Worm (Caenorhabditis elegans) whole organism, L2 larva: Measurements from ENCODE around the gene AH6.3.

Experiments used
- C34F6.9 ChIP-seq: fragments of 150-350 bp; optimal IDR thresholded peaks from 2 replicates; lab custom pipeline; 2014; ENCODE audit warnings: missing biosample characterization, missing genetic modification characterization
- F13H6.1 ChIP-seq: sonication (generic microtip); optimal IDR thresholded peaks from 2 replicates; lab custom pipeline; 2016; ENCODE audit warnings: missing genetic modification characterization, missing compliant biosample characterization
- R02D3.7 ChIP-seq: fragments of 150-350 bp; optimal IDR thresholded peaks from 2 replicates; lab custom pipeline; 2014; ENCODE audit warnings: missing biosample characterization, missing genetic modification characterization
- ZK546.5 ChIP-seq: sonication (generic microtip); optimal IDR thresholded peaks from 2 replicates; lab custom pipeline; 2017; ENCODE audit warnings: missing biosample characterization, missing genetic modification characterization
- alr-1 ChIP-seq: fragments of 150-350 bp; optimal IDR thresholded peaks from 2 replicates; lab custom pipeline; 2014; ENCODE audit warnings: missing biosample characterization, missing genetic modification characterization
- aly-2 ChIP-seq: fragments of 150-350 bp; optimal IDR thresholded peaks from 2 replicates; lab custom pipeline; 2014; ENCODE audit warnings: missing biosample characterization, missing genetic modification characterization
- ama-1 ChIP-seq: fragments of 150-350 bp; optimal IDR thresholded peaks from 2 replicates; lab custom pipeline; 2018; ENCODE audit warnings: inconsistent platforms
- blmp-1 ChIP-seq: sonication (generic microtip); optimal IDR thresholded peaks from 2 replicates; lab custom pipeline; 2017; ENCODE audit warnings: missing genetic modification characterization, mild to moderate bottlenecking, missing compliant biosample characterization, antibody characterized with exemption, moderate library complexity; ENCODE audit not compliant: insufficient read depth
- ceh-16 ChIP-seq: fragments of 150-350 bp; optimal IDR thresholded peaks from 2 replicates; lab custom pipeline; 2014; ENCODE audit warnings: missing biosample characterization, missing genetic modification characterization
- crh-2 ChIP-seq: sonication (generic microtip); optimal IDR thresholded peaks from 2 replicates; lab custom pipeline; 2017; ENCODE audit warnings: missing biosample characterization, missing genetic modification characterization
- dmd-4 ChIP-seq: sonication (generic microtip); optimal IDR thresholded peaks from 2 replicates; lab custom pipeline; 2017; ENCODE audit warnings: missing biosample characterization, missing genetic modification characterization
- egl-27 ChIP-seq: sonication (generic microtip); optimal IDR thresholded peaks from 3 replicates; lab custom pipeline; 2017; ENCODE audit warnings: missing biosample characterization, missing genetic modification reagents, missing genetic modification characterization
- elt-1 ChIP-seq: fragments of 150-350 bp; optimal IDR thresholded peaks from 2 replicates; lab custom pipeline; 2014; ENCODE audit warnings: missing biosample characterization, missing genetic modification characterization
- elt-3 ChIP-seq: sonication (generic microtip); optimal IDR thresholded peaks from 2 replicates; lab custom pipeline; 2017; ENCODE audit warnings: missing biosample characterization, missing genetic modification characterization
- fos-1 ChIP-seq: fragments of 150-350 bp; optimal IDR thresholded peaks from 2 replicates; lab custom pipeline; 2014; ENCODE audit warnings: missing biosample characterization, missing genetic modification characterization
- gmeb-1 ChIP-seq: fragments of 150-350 bp; optimal IDR thresholded peaks from 2 replicates; lab custom pipeline; 2014; ENCODE audit warnings: missing biosample characterization, missing genetic modification characterization
- lin-11 ChIP-seq: fragments of 150-350 bp; sonication (generic microtip); optimal IDR thresholded peaks from 2 replicates; lab custom pipeline; 2014; ENCODE audit warnings: missing biosample characterization, missing genetic modification characterization, inconsistent platforms, mixed read lengths
- lin-39 ChIP-seq: fragments of 150-350 bp; optimal IDR thresholded peaks from 2 replicates; lab custom pipeline; 2014; ENCODE audit warnings: missing biosample characterization, missing genetic modification reagents, missing genetic modification characterization
- lsy-2 ChIP-seq, 2 experiments: fragments of 150-350 bp in 1 of 2; sonication (generic microtip) in 1 of 2; optimal IDR thresholded peaks; 2 replicates each; lab custom pipeline; 2014 to 2017; ENCODE audit warnings: missing biosample characterization in 2 of 2, missing genetic modification characterization in 2 of 2
- mab-5 ChIP-seq: fragments of 150-350 bp; optimal IDR thresholded peaks from 2 replicates; lab custom pipeline; 2014; ENCODE audit warnings: missing biosample characterization, missing genetic modification characterization
- mbf-1 ChIP-seq: sonication (generic microtip); optimal IDR thresholded peaks from 2 replicates; lab custom pipeline; 2017; ENCODE audit warnings: missing biosample characterization, missing genetic modification characterization
- mdl-1 ChIP-seq, 2 experiments: fragments of 150-350 bp in 1 of 2; sonication (generic microtip) in 1 of 2; optimal IDR thresholded peaks; 2 replicates each; lab custom pipeline; 2017; ENCODE audit warnings: missing biosample characterization in 2 of 2, missing genetic modification characterization in 2 of 2
- nhr-10 ChIP-seq: sonication (generic microtip); optimal IDR thresholded peaks from 2 replicates; lab custom pipeline; 2017; ENCODE audit warnings: missing biosample characterization, missing genetic modification characterization
- nhr-11 ChIP-seq: fragments of 150-350 bp; optimal IDR thresholded peaks from 2 replicates; lab custom pipeline; 2014; ENCODE audit warnings: missing biosample characterization, missing genetic modification characterization
- nhr-12 ChIP-seq: fragments of 150-350 bp; optimal IDR thresholded peaks from 2 replicates; lab custom pipeline; 2014; ENCODE audit warnings: missing biosample characterization, missing genetic modification characterization
- nhr-129 ChIP-seq: fragments of 150-350 bp; optimal IDR thresholded peaks from 2 replicates; lab custom pipeline; 2014; ENCODE audit warnings: missing biosample characterization, missing genetic modification characterization
- nhr-21 ChIP-seq: fragments of 150-350 bp; optimal IDR thresholded peaks from 2 replicates; lab custom pipeline; 2014; ENCODE audit warnings: missing biosample characterization, missing genetic modification characterization
- nhr-25 ChIP-seq: fragments of 150-350 bp; sonication (generic microtip); optimal IDR thresholded peaks from 3 replicates; lab custom pipeline; 2014; ENCODE audit warnings: missing biosample characterization, missing genetic modification characterization
- nhr-6 ChIP-seq: fragments of 150-350 bp; optimal IDR thresholded peaks from 2 replicates; lab custom pipeline; 2014; ENCODE audit warnings: missing biosample characterization, missing genetic modification characterization
- nhr-77 ChIP-seq: fragments of 150-350 bp; optimal IDR thresholded peaks from 2 replicates; lab custom pipeline; 2014; ENCODE audit warnings: missing biosample characterization, missing genetic modification characterization
- peb-1 ChIP-seq: fragments of 150-350 bp; optimal IDR thresholded peaks from 2 replicates; lab custom pipeline; 2014; ENCODE audit warnings: missing biosample characterization, missing genetic modification characterization
- sem-4 ChIP-seq: fragments of 150-350 bp; optimal IDR thresholded peaks from 2 replicates; lab custom pipeline; 2014; ENCODE audit warnings: missing biosample characterization, missing genetic modification reagents, missing genetic modification characterization
- sma-3 ChIP-seq: sonication (generic microtip); optimal IDR thresholded peaks from 2 replicates; lab custom pipeline; 2016; ENCODE audit warnings: missing genetic modification reagents, missing genetic modification characterization, missing compliant biosample characterization
- sma-9 ChIP-seq, 2 experiments: fragments of 150-350 bp in 1 of 2; sonication (generic microtip) in 1 of 2; optimal IDR thresholded peaks; 2 replicates each; lab custom pipeline; 2014 to 2016; ENCODE audit warnings: missing genetic modification characterization in 2 of 2, mild to moderate bottlenecking in 1 of 2, missing biosample characterization in 1 of 2, missing compliant biosample characterization in 1 of 2, missing genetic modification reagents in 1 of 2, moderate library complexity in 1 of 2
- snpc-4 ChIP-seq: fragments of 150-350 bp; optimal IDR thresholded peaks from 2 replicates; lab custom pipeline; 2014; ENCODE audit warnings: missing biosample characterization, missing genetic modification characterization
- unc-39 ChIP-seq: fragments of 150-350 bp; optimal IDR thresholded peaks from 2 replicates; lab custom pipeline; 2014; ENCODE audit warnings: missing biosample characterization, missing genetic modification characterization
- unc-55 ChIP-seq: fragments of 150-350 bp; sonication (generic microtip); optimal IDR thresholded peaks from 3 replicates; lab custom pipeline; 2014; ENCODE audit warnings: missing biosample characterization, missing genetic modification reagents, missing genetic modification characterization
- unc-62 ChIP-seq: fragments of 150-350 bp; optimal IDR thresholded peaks from 2 replicates; lab custom pipeline; 2014; ENCODE audit warnings: missing biosample characterization, missing genetic modification reagents, missing genetic modification characterization
- zag-1 ChIP-seq: fragments of 150-350 bp; optimal IDR thresholded peaks from 2 replicates; lab custom pipeline; 2014; ENCODE audit warnings: missing biosample characterization, missing genetic modification characterization
- ztf-1 ChIP-seq: fragments of 200-800 bp; sonication (Bioruptor generic); conservative IDR thresholded peaks from 2 replicates; pipeline ENCODE4 v1.3.6; 2022; ENCODE audit warnings: missing genetic modification characterization, missing compliant biosample characterization
- ztf-11 ChIP-seq: sonication (generic microtip); optimal IDR thresholded peaks from 2 replicates; lab custom pipeline; 2017; ENCODE audit warnings: missing biosample characterization, missing genetic modification characterization
- ztf-4 ChIP-seq: fragments of 150-350 bp; optimal IDR thresholded peaks from 2 replicates; lab custom pipeline; 2014; ENCODE audit warnings: missing biosample characterization, missing genetic modification characterization

Gene AH6.3

DNA sequence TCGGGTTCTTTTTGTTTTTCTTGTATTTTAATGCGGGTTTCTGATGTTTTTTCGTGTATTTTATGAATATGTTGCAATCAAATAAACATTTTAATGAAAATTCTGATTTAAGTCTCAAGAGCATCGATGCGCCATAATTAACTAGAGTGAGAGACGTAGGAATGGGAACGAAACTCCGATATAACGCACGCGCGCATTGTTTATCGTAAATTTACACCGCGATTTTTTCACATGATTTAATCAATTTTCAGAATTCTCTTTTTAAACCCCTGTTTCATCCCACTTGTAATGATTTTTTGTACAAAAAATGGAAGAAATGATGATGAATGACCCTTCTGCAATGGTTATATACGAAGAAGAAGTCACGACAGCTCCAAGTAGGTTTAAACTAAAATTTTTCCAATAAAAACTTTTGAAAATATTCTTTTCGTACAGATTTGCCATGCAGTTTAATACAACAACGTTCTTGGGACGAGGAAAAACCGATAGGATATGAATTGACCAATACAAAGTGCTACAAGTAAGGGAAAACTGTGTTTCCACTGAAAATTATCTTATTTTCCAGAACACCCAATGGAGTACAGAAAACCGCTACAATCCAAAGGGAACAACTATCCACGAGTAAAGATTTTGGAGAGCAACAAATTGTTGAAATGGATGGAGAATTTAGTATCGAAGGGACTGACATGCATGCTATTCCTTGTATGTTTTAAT, 38.7 kb downstream of the AH6.3 start, which contains the start of gene zfp-2:
TSS of gene zfp-2 (plus strand) at position 214 of the 714 bp plus-strand sequence.
- TF ChIP-seq ztf-4 (no peak), nhr-21 (tag; lab: Kevin White, UChicago) (no peak), R02D3.7 (tag; lab: Kevin White, UChicago) (peak; percentile 28), C34F6.9 (tag; lab: Kevin White, UChicago) (peak; percentile 40), unc-62 (no peak), nhr-129 (tag; lab: Kevin White, UChicago) (peak; percentile 13), ZK546.5 (no peak), nhr-25 (peak; percentile 16)
- TF ChIP-seq, all 48 proteins: peak for 4

DNA sequence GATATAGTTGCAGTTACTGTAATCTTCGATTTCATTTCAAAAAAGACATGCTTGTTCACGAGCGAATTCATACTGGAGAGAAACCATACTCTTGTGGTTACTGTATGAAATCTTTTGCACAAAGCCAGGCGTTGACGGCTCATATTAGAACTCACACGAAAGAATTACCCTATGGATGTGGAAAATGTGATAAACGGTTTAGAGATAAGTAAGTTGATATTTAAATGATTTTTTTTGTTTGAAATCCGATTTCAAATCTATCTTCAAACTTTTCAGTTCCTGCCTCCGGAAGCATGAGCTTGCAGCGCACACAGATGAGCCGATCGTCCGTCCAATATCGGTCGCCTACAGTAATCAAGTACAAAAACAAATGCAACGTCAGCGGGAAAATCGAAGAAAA, 40.1 kb downstream of the AH6.3 start:
- TF ChIP-seq ztf-1 (GFP tag; lab: Robert Waterston, UW) (no peak), alr-1 (tag; lab: Kevin White, UChicago) (no peak), zag-1 (tag; lab: Kevin White, UChicago) (no peak), ama-1 (no peak), unc-39 (tag; lab: Kevin White, UChicago) (no peak), unc-62 (no peak)

DNA sequence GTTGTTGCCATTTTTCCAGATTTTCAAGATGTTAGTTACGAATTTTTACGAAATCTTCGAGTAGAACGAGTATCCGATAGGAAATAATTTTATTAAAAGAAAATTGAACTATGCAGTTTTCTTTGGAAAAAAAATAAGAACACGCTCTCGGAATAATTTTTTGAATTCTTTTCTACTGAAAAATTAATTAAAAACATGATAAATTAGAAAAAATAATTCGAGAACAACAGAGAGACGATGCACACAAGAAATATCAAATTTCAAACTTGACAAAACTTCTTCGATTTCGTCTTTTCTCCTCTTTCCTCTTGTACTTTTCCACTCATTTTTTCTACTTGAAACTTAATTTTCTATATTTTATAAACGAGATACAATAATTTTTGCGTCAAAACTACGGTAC, 41.1 kb downstream of the AH6.3 start, which contains the start of gene F35H8.4:
TSS of gene F35H8.4 (minus strand) at position 101 of the 400 bp plus-strand sequence.
- TF ChIP-seq ZK546.5 (no peak), gmeb-1 (tag; lab: Kevin White, UChicago) (no peak), fos-1 (tag; lab: Kevin White, UChicago) (no peak)

DNA sequence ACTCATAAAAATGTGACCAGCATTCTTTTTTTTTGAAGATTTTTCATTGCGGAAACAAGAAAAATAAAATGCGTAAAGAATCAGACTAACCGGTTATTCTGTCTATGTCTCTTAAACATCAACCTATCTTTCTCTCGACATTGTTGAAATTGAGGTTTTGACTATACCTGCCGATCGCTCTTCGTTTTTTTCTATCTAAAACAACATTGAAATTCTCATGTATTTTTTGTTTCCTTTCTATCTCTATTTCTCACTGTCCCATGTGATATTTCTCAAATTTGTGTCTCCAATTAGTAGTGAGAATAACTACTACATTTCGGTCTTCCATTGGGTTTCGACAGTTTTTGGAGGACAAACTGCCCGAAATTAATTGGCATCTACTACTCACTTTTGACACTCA, 42.0 kb downstream of the AH6.3 start:
- TF ChIP-seq sma-3 (GFP tag; lab: Kevin White, UChicago) (no peak), snpc-4 (tag; lab: Kevin White, UChicago) (no peak), ceh-16 (tag; lab: Kevin White, UChicago) (peak; percentile 18), nhr-11 (tag; lab: Kevin White, UChicago) (no peak), nhr-10 (tag; lab: Kevin White, UChicago) (no peak), unc-39 (tag; lab: Kevin White, UChicago) (no peak), elt-1 (tag; lab: Kevin White, UChicago) (no peak), sma-9 (GFP tag; optimal IDR thresholded peaks at IDR 0.05; lab: Kevin White, UChicago) (peak; percentile 43), sma-9 (tag; optimal IDR thresholded peaks at IDR 0.05; lab: Kevin White, UChicago) (no peak), F13H6.1 (no peak), mab-5 (tag; lab: Kevin White, UChicago) (no peak), nhr-6 (peak; percentile 44), lin-11 (tag; lab: Kevin White, UChicago) (no peak), alr-1 (tag; lab: Kevin White, UChicago) (no peak), nhr-129 (tag; lab: Kevin White, UChicago) (peak; percentile 9), nhr-12 (tag; lab: Kevin White, UChicago) (no peak), mdl-1 (tag; optimal IDR thresholded peaks at IDR 0.05; lab: Kevin White, UChicago) (no peak), nhr-25 (peak; percentile 76), sem-4 (tag; lab: Kevin White, UChicago) (no peak), lin-39 (tag; lab: Kevin White, UChicago) (no peak), peb-1 (no peak), blmp-1 (tag; lab: Kevin White, UChicago) (peak; percentile 55), R02D3.7 (tag; lab: Kevin White, UChicago) (no peak), gmeb-1 (tag; lab: Kevin White, UChicago) (no peak), nhr-77 (tag; lab: Kevin White, UChicago) (no peak)

DNA sequence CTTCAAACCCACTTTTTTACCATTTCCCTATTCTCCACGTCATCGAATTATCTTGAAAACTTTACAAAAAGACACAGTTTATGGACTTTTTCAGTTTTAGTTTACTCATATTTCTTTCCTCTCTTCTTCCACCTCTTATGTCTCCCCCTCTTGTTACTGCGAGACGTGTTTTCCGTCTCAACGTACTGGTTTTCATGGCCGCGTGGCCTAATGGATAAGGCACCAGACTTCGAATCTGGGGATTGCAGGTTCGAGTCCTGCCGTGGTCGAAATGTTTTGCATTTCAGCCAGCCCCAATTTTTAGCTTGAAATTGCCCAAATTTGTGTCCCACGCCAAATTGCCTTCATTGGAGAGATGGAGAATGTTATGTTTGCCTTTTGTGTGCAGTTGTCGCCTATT, 47.2 kb downstream of the AH6.3 start:
- TF ChIP-seq mbf-1 (no peak), elt-3 (tag; lab: Kevin White, UChicago) (no peak), unc-39 (tag; lab: Kevin White, UChicago) (no peak), crh-2 (tag; lab: Kevin White, UChicago) (peak; percentile 40), nhr-12 (tag; lab: Kevin White, UChicago) (no peak), unc-55 (GFP tag; lab: Kevin White, UChicago) (peak; percentile 37), nhr-10 (tag; lab: Kevin White, UChicago) (no peak), lin-39 (tag; lab: Kevin White, UChicago) (no peak), alr-1 (tag; lab: Kevin White, UChicago) (no peak), ama-1 (no peak), F13H6.1 (peak; percentile 22), ztf-1 (GFP tag; lab: Robert Waterston, UW) (no peak), mdl-1 (tag; optimal IDR thresholded peaks at IDR 0.05; lab: Kevin White, UChicago) (no peak), mab-5 (tag; lab: Kevin White, UChicago) (no peak), egl-27 (peak; percentile 51), lsy-2 (tag; optimal IDR thresholded peaks at IDR 0.05; lab: Kevin White, UChicago) (peak; percentile 40 to 44), snpc-4 (tag; lab: Kevin White, UChicago) (no peak), lin-11 (tag; lab: Kevin White, UChicago) (peak; percentile 25), nhr-11 (tag; lab: Kevin White, UChicago) (peak; percentile 26), zag-1 (tag; lab: Kevin White, UChicago) (peak; percentile 10), nhr-6 (no peak), blmp-1 (tag; lab: Kevin White, UChicago) (no peak), aly-2 (tag; lab: Kevin White, UChicago) (no peak), ztf-11 (tag; lab: Kevin White, UChicago) (no peak), fos-1 (tag; lab: Kevin White, UChicago) (peak; percentile 22), dmd-4 (no peak)
